Worm (Caenorhabditis elegans) whole organism, late embryonic: Measurements from ENCODE around the gene sri-31.

Source experiments
- ahr-1 ChIP-seq: sonication (generic microtip); optimal IDR thresholded peaks from 2 replicates; lab custom pipeline; 2016; ENCODE audit warnings: missing genetic modification characterization, missing compliant biosample characterization
- hlh-15 ChIP-seq: sonication (generic microtip); optimal IDR thresholded peaks from 2 replicates; lab custom pipeline; 2016; ENCODE audit warnings: missing genetic modification characterization, missing compliant biosample characterization
- lin-11 ChIP-seq: fragments of 200-800 bp; sonication (Bioruptor generic); optimal IDR thresholded peaks from 2 replicates; lab custom pipeline; 2018; ENCODE audit warnings: mild to moderate bottlenecking, missing genetic modification characterization, missing compliant biosample characterization
- npax-4 ChIP-seq: sonication (generic microtip); optimal IDR thresholded peaks from 2 replicates; lab custom pipeline; 2016; ENCODE audit warnings: missing genetic modification characterization, missing compliant biosample characterization
- pha-4 ChIP-seq: fragments of 150-350 bp; optimal IDR thresholded peaks from 2 replicates; lab custom pipeline; 2018; ENCODE audit warnings: missing biosample characterization, missing genetic modification reagents, missing genetic modification characterization
- pqm-1 ChIP-seq: sonication (generic microtip); optimal IDR thresholded peaks from 2 replicates; lab custom pipeline; 2016; ENCODE audit warnings: missing genetic modification characterization, missing compliant biosample characterization
- zip-5 ChIP-seq: sonication (generic microtip); optimal IDR thresholded peaks from 2 replicates; lab custom pipeline; 2016; ENCODE audit warnings: missing genetic modification characterization, missing compliant biosample characterization

DNA sequence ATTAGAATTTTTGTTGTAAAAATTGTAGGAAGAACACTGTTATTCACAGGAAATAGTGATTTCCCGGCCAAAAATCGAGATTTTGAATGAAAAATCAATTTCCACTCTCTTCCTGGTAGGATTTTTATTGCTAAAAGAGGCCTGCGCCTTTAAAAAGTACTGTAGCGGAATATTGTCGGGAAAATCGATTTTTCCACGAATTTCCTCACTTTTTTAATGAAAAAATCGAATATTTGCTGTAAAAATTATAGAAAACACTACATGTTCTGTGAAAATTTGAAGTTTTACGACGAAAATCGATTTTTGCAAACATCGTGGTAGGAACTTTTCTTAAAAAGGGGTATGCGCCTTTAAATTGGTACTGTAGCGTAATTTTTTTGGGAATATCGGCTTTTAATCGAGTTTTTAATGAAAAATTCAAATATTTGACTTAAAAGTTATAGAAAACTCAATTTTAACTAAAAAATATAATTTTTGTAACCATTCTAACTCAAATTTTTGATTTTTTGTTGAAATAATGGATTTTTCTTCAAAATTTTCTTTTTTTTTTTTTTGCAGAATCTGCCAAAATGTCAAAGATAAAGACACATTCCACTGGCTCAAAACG lies 5.6 kb downstream of the sri-31 start, which contains the start of gene lin-8:
- TF ChIP-seq pqm-1: no peak
- TF ChIP-seq hlh-15: no peak
- no peak for TF ChIP-seq pha-4 (tag; lab: Kevin White, UChicago)
- no peak for TF ChIP-seq lin-11 (tag; lab: Kevin White, UChicago)
- no peak for TF ChIP-seq ahr-1 (tag; lab: Kevin White, UChicago)
- TF ChIP-seq zip-5 (tag; lab: Kevin White, UChicago): no peak
- TF ChIP-seq npax-4 (tag; lab: Kevin White, UChicago): no peak
